Worm (Caenorhabditis elegans): Measurements from ENCODE around the gene imb-2.

The imb-2 gene

ce11 chrII:14406117-14406935 lies 40.8 kb downstream of the imb-2 start:
- TF ChIP-seq ceh-34 (tag; optimal IDR thresholded peaks at IDR 0.05) (peak; percentile 3), sdc-2 (tag; optimal IDR thresholded peaks at IDR 0.05) (peak; percentile 52), ceh-48 (tag; optimal IDR thresholded peaks at IDR 0.05) (no peak), ceh-9 (tag; optimal IDR thresholded peaks at IDR 0.05) (no peak), lin-11 (tag; optimal IDR thresholded peaks at IDR 0.05) (no peak), ceh-22 (tag; optimal IDR thresholded peaks at IDR 0.05) (no peak), fkh-6 (tag; optimal IDR thresholded peaks at IDR 0.05) (peak; percentile 56), pax-1 (tag; optimal IDR thresholded peaks at IDR 0.05) (no peak), nfya-1 (tag; optimal IDR thresholded peaks at IDR 0.05) (no peak), elt-2 (tag; optimal IDR thresholded peaks at IDR 0.05) (no peak)

DNA sequence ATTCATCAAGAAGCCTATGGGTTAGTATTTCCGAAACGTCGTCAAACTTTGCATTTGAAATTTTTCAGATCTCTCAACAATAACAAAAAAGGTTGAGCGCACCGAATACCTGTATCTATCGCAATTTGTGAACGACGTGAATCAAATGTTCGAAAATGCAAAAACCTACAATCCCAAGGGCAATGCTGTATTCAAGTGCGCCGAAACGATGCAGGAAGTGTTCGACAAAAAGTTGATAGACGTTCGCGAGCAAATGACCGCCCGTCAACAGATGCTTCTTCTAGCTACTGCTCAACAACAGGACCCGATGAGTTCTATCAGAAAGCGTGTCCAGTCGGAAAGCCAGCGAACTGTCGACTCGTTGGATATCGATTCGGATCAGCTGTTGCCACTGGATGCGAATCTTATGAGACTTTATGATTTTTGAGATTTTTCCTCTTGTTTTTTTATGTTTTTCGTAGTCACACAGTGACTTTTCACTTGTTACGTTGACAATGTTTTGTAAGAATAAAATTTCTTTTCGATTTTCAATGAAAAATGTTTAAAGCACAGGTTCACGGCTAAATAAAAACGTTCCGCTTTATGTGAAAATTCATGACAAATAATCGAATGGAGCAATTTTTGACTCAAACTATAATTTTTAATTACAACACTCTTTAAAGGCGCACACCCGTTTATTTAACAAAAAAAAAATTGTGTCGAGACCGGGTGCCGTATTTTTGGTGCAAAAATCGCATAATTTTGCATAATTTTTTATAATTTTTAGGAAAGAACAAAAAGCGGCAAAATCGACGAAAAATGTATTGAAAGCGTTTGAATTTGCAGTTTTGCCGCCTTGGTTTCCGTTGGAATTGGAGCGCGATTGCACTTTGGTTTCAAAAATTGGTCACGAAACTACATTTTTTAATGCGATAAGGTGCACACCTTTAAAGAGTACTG lies 42.1 kb downstream of the imb-2 start:
- TF ChIP-seq fkh-6 (tag; optimal IDR thresholded peaks at IDR 0.05): no peak
- TF ChIP-seq tbx-2 (tag; optimal IDR thresholded peaks at IDR 0.05): peak; percentile 5
- TF ChIP-seq dmd-4 (tag; optimal IDR thresholded peaks at IDR 0.05; ENCODE audit: borderline replicate concordance): peak; percentile 4
- no peak for TF ChIP-seq ceh-34 (tag; optimal IDR thresholded peaks at IDR 0.05)
- peak; percentile 66 for TF ChIP-seq ceh-30 (tag; optimal IDR thresholded peaks at IDR 0.05)
- TF ChIP-seq ceh-24 (tag; optimal IDR thresholded peaks at IDR 0.05): peak; percentile 32
- TF ChIP-seq ceh-22 (tag; optimal IDR thresholded peaks at IDR 0.05): no peak
- peak; percentile 2 for TF ChIP-seq ceh-31 (tag; optimal IDR thresholded peaks at IDR 0.05)
- TF ChIP-seq ama-1 (optimal IDR thresholded peaks at IDR 0.05): peak; percentile 28

- TF ChIP-seq ceh-31 (tag; optimal IDR thresholded peaks at IDR 0.05) (no peak), nhr-11 (tag; optimal IDR thresholded peaks at IDR 0.05) (no peak), fkh-10 (GFP tag; optimal IDR thresholded peaks at IDR 0.05) (no peak), pha-2 (tag; optimal IDR thresholded peaks at IDR 0.05) (no peak), ceh-14 (tag; optimal IDR thresholded peaks at IDR 0.05) (no peak), pag-3 (tag; optimal IDR thresholded peaks at IDR 0.05; ENCODE audit: borderline replicate concordance) (no peak), rnt-1 (tag; optimal IDR thresholded peaks at IDR 0.05) (no peak), ceh-22 (tag; optimal IDR thresholded peaks at IDR 0.05) (no peak), pqm-1 (tag; optimal IDR thresholded peaks at IDR 0.05) (no peak), ttx-3 (tag; optimal IDR thresholded peaks at IDR 0.05) (no peak), ahr-1 (tag; optimal IDR thresholded peaks at IDR 0.05) (no peak)
These were observed 42.8 kb downstream of the imb-2 start, which contains the start of gene F26H11.4 for ce11 chrII:14408312-14408711. Gene F26H11.4 (plus strand): TSS chrII:14408612.

ce11 chrII:14410768-14411167 lies 45.3 kb downstream of the imb-2 start, which contains the start of gene dsb-2:
Gene dsb-2 (plus strand): TSS chrII:14411095.
- TF ChIP-seq nfya-1 (tag; optimal IDR thresholded peaks at IDR 0.05) (no peak), npax-4 (tag; optimal IDR thresholded peaks at IDR 0.05) (no peak), ceh-48 (tag; optimal IDR thresholded peaks at IDR 0.05) (no peak), tbx-2 (tag; optimal IDR thresholded peaks at IDR 0.05) (no peak), pha-2 (tag; optimal IDR thresholded peaks at IDR 0.05) (no peak), dve-1 (tag; optimal IDR thresholded peaks at IDR 0.05) (no peak), nhr-11 (tag; optimal IDR thresholded peaks at IDR 0.05) (no peak), tbx-7 (tag; optimal IDR thresholded peaks at IDR 0.05) (no peak), ama-1 (optimal IDR thresholded peaks at IDR 0.05) (no peak), ceh-22 (tag; optimal IDR thresholded peaks at IDR 0.05) (no peak)

- TF ChIP-seq K02D7.2 (tag; optimal IDR thresholded peaks at IDR 0.05) (no peak), ceh-19 (GFP tag; optimal IDR thresholded peaks at IDR 0.05) (no peak), F13H6.1 (tag; optimal IDR thresholded peaks at IDR 0.05) (no peak), pqm-1 (tag; optimal IDR thresholded peaks at IDR 0.05) (no peak), nhr-11 (tag; optimal IDR thresholded peaks at IDR 0.05) (no peak), dve-1 (tag; optimal IDR thresholded peaks at IDR 0.05) (no peak), unc-42 (tag; optimal IDR thresholded peaks at IDR 0.05) (no peak), tbx-7 (tag; optimal IDR thresholded peaks at IDR 0.05) (no peak), ztf-16 (tag; optimal IDR thresholded peaks at IDR 0.05) (no peak)
These were observed 47.6 kb downstream of the imb-2 start, which contains the start of gene exl-1 for ce11 chrII:14413035-14413525. Gene exl-1 (minus strand): TSS chrII:14413475.
